Fruit fly (Drosophila melanogaster): Measurements from ENCODE around the gene vvl.

The vvl gene

dm6 chr3L:6767153-6767552, 22.8 kb upstream of the vvl start:
- TF ChIP-seq jim (GFP tag; optimal IDR thresholded peaks at IDR 0.05): no peak
- TF ChIP-seq CG9705 (GFP tag; optimal IDR thresholded peaks at IDR 0.05): no peak
- no peak for TF ChIP-seq fru (GFP tag; optimal IDR thresholded peaks at IDR 0.05)
- no peak for TF ChIP-seq Myc (optimal IDR thresholded peaks at IDR 0.05)
- TF ChIP-seq Dfd (GFP tag; optimal IDR thresholded peaks at IDR 0.05): no peak
- no peak for TF ChIP-seq ey (GFP tag; optimal IDR thresholded peaks at IDR 0.05)
- no peak for TF ChIP-seq foxo (GFP tag; optimal IDR thresholded peaks at IDR 0.05)
- TF ChIP-seq Sp1 (GFP tag; optimal IDR thresholded peaks at IDR 0.05): no peak

dm6 chr3L:6771208-6771607, 18.8 kb upstream of the vvl start:
- TF ChIP-seq jim (GFP tag; optimal IDR thresholded peaks at IDR 0.05): no peak
- no peak for TF ChIP-seq Abd-B (GFP tag; optimal IDR thresholded peaks at IDR 0.05)
- TF ChIP-seq Myc (optimal IDR thresholded peaks at IDR 0.05): no peak
- peak; percentile 27 for TF ChIP-seq brk (GFP tag; optimal IDR thresholded peaks at IDR 0.05)
- TF ChIP-seq GATAd (GFP tag; optimal IDR thresholded peaks at IDR 0.05): no peak
- TF ChIP-seq dsf (GFP tag; optimal IDR thresholded peaks at IDR 0.05; ENCODE audit: borderline replicate concordance): no peak
- peak; percentile 65 for TF ChIP-seq ey (GFP tag; optimal IDR thresholded peaks at IDR 0.05)
- peak; percentile 22 for TF ChIP-seq Rel (GFP tag; optimal IDR thresholded peaks at IDR 0.05)
- no peak for TF ChIP-seq Rel (tag; optimal IDR thresholded peaks at IDR 0.05)
- peak; percentile 71 for TF ChIP-seq Hnf4 (GFP tag; optimal IDR thresholded peaks at IDR 0.05)
- TF ChIP-seq br (GFP tag; optimal IDR thresholded peaks at IDR 0.05): peak; percentile 41
- TF ChIP-seq Sp1 (GFP tag; optimal IDR thresholded peaks at IDR 0.05): peak; percentile 35
- peak; percentile 73 for TF ChIP-seq h (GFP tag; optimal IDR thresholded peaks at IDR 0.05)
- no peak for TF ChIP-seq sv (GFP tag; optimal IDR thresholded peaks at IDR 0.05)
- TF ChIP-seq CG32264 (GFP tag; optimal IDR thresholded peaks at IDR 0.05): peak; percentile 15
- peak; percentile 8 for TF ChIP-seq Jra (GFP tag; optimal IDR thresholded peaks at IDR 0.05)
- TF ChIP-seq HLH106 (tag; optimal IDR thresholded peaks at IDR 0.05): peak; percentile 49
- no peak for TF ChIP-seq dmrt93B (GFP tag; optimal IDR thresholded peaks at IDR 0.05)
- no peak for TF ChIP-seq Dif (GFP tag; optimal IDR thresholded peaks at IDR 0.05; ENCODE audit: partially characterized antibody)
- TF ChIP-seq psq (GFP tag; optimal IDR thresholded peaks at IDR 0.05): peak; percentile 60
- TF ChIP-seq tai (GFP tag; optimal IDR thresholded peaks at IDR 0.05): peak; percentile 22
- no peak for TF ChIP-seq Hr78 (GFP tag; optimal IDR thresholded peaks at IDR 0.05)
- peak in 1 of 2 experiments; percentile 65 for TF ChIP-seq foxo (GFP tag; optimal IDR thresholded peaks at IDR 0.05)
- TF ChIP-seq rgr (GFP tag; optimal IDR thresholded peaks at IDR 0.05): peak; percentile 58
- TF ChIP-seq dl (GFP tag; optimal IDR thresholded peaks at IDR 0.05; ENCODE audit: insufficient read depth in 1 of 2, partially characterized antibody in 2 of 2): no peak
- peak; percentile 63 for TF ChIP-seq woc (GFP tag; optimal IDR thresholded peaks at IDR 0.05)
- TF ChIP-seq N (GFP tag; optimal IDR thresholded peaks at IDR 0.05): no peak
- no peak for TF ChIP-seq Dfd (GFP tag; optimal IDR thresholded peaks at IDR 0.05)
- peak; percentile 44 for TF ChIP-seq sage (GFP tag; optimal IDR thresholded peaks at IDR 0.05)
- TF ChIP-seq OdsH (GFP tag; optimal IDR thresholded peaks at IDR 0.05): peak; percentile 64
- TF ChIP-seq usp (GFP tag; optimal IDR thresholded peaks at IDR 0.05): no peak
- TF ChIP-seq Vsx2 (GFP tag; optimal IDR thresholded peaks at IDR 0.05; ENCODE audit: partially characterized antibody): no peak
- TF ChIP-seq Mio (GFP tag; optimal IDR thresholded peaks at IDR 0.05): no peak
- no peak for TF ChIP-seq pan (optimal IDR thresholded peaks at IDR 0.05)
- no peak for TF ChIP-seq Hr83 (GFP tag; optimal IDR thresholded peaks at IDR 0.05; ENCODE audit: poor library complexity, severe bottlenecking)
- TF ChIP-seq CrebA (GFP tag; optimal IDR thresholded peaks at IDR 0.05; ENCODE audit: borderline replicate concordance): no peak
- TF ChIP-seq lola (GFP tag; optimal IDR thresholded peaks at IDR 0.05): no peak
- TF ChIP-seq CG9705 (GFP tag; optimal IDR thresholded peaks at IDR 0.05): no peak
- peak; percentile 74 for TF ChIP-seq fru (GFP tag; optimal IDR thresholded peaks at IDR 0.05)

- no peak for TF ChIP-seq sage (GFP tag; optimal IDR thresholded peaks at IDR 0.05)
- TF ChIP-seq Rel (GFP tag; optimal IDR thresholded peaks at IDR 0.05): no peak
- peak; percentile 38 for TF ChIP-seq Rel (tag; optimal IDR thresholded peaks at IDR 0.05)
Measured at dm6 chr3L:6771851-6772250, 18.1 kb upstream of the vvl start.

Data from whole organism, wandering third instar larva.